Worm (Caenorhabditis elegans) whole organism, L4 larva: ENCODE measurements around the gene sur-7.

Source experiments
- D1046.2 ChIP-seq: fragments of 200-800 bp; sonication (Bioruptor generic); IDR thresholded peaks from 2 replicates; pipeline ENCODE4 v1.3.6; 2022; ENCODE audit warnings: missing genetic modification characterization, missing compliant biosample characterization
- T26A8.4 ChIP-seq: fragments of 200-800 bp; sonication (Bioruptor generic); IDR thresholded peaks from 2 replicates; pipeline ENCODE4 v1.3.6; 2022; ENCODE audit warnings: missing genetic modification characterization, missing compliant biosample characterization
- Y105C5A.15 ChIP-seq: fragments of 200-800 bp; sonication (Bioruptor generic); IDR thresholded peaks from 2 replicates; pipeline ENCODE4 v1.3.6; 2022; ENCODE audit warnings: missing genetic modification characterization, missing compliant biosample characterization
- Y48G9A.11 ChIP-seq: fragments of 200-800 bp; sonication (Bioruptor generic); IDR thresholded peaks from 2 replicates; pipeline ENCODE4 v1.3.6; 2022; ENCODE audit warnings: missing genetic modification reagents, missing genetic modification characterization, missing compliant biosample characterization
- aly-2 ChIP-seq: sonication (generic microtip); optimal IDR thresholded peaks from 2 replicates; lab custom pipeline; 2018; ENCODE audit warnings: missing biosample characterization, missing genetic modification characterization
- arid-1 ChIP-seq: fragments of 200-800 bp; sonication (Bioruptor generic); conservative IDR thresholded peaks from 2 replicates; pipeline ENCODE4 v1.3.6; 2022; ENCODE audit warnings: missing genetic modification reagents, missing genetic modification characterization, missing compliant biosample characterization
- attf-4 ChIP-seq: sonication (generic microtip); optimal IDR thresholded peaks from 3 replicates; lab custom pipeline; 2017; ENCODE audit warnings: missing biosample characterization, missing genetic modification characterization
- ceh-20 ChIP-seq: fragments of 200-800 bp; sonication (Bioruptor generic); IDR thresholded peaks from 2 replicates; pipeline ENCODE4 v1.3.6; 2022; ENCODE audit warnings: missing genetic modification reagents, missing genetic modification characterization, missing compliant biosample characterization
- ceh-62 ChIP-seq: sonication (generic microtip); optimal IDR thresholded peaks from 2 replicates; lab custom pipeline; 2017; ENCODE audit warnings: missing biosample characterization, missing genetic modification characterization
- ctbp-1 ChIP-seq: fragments of 200-800 bp; sonication (Bioruptor generic); IDR thresholded peaks from 2 replicates; pipeline ENCODE4 v1.3.6; 2022; ENCODE audit warnings: missing genetic modification reagents, missing genetic modification characterization, missing compliant biosample characterization
- daf-16 ChIP-seq, 3 experiments: sonication (generic microtip); optimal IDR thresholded peaks; 2 replicates each; lab custom pipeline; 2016 to 2017; ENCODE audit warnings: missing genetic modification characterization in 3 of 3, missing genetic modification reagents in 3 of 3, mild to moderate bottlenecking in 2 of 3, missing compliant biosample characterization in 2 of 3, missing biosample characterization in 1 of 3, moderate library complexity in 1 of 3
- dmd-8 ChIP-seq: fragments of 200-800 bp; sonication (Bioruptor generic); IDR thresholded peaks from 2 replicates; pipeline ENCODE4 v1.3.6; 2022; ENCODE audit warnings: missing genetic modification characterization, missing compliant biosample characterization
- dmd-9 ChIP-seq: fragments of 200-800 bp; sonication (Bioruptor generic); IDR thresholded peaks from 2 replicates; pipeline ENCODE4 v1.3.6; 2022; ENCODE audit warnings: missing genetic modification reagents, missing genetic modification characterization, missing compliant biosample characterization
- fkh-10 ChIP-seq: fragments of 150-350 bp; optimal IDR thresholded peaks from 2 replicates; lab custom pipeline; 2014; ENCODE audit warnings: missing biosample characterization, missing genetic modification reagents, missing genetic modification characterization
- gei-8 ChIP-seq: fragments of 200-800 bp; sonication (Bioruptor generic); optimal IDR thresholded peaks from 2 replicates; lab custom pipeline; 2018; ENCODE audit warnings: mild to moderate bottlenecking, missing genetic modification characterization, missing compliant biosample characterization
- hlh-11 ChIP-seq: fragments of 200-800 bp; sonication (Bioruptor generic); optimal IDR thresholded peaks from 2 replicates; lab custom pipeline; 2018; ENCODE audit warnings: mild to moderate bottlenecking, missing genetic modification characterization, missing compliant biosample characterization
- hlh-30 ChIP-seq: sonication (generic microtip); optimal IDR thresholded peaks from 2 replicates; lab custom pipeline; 2017; ENCODE audit warnings: antibody characterized with exemption, mild to moderate bottlenecking, missing genetic modification characterization, missing compliant biosample characterization; ENCODE audit not compliant: insufficient read depth
- jun-1 ChIP-seq: fragments of 150-350 bp; optimal IDR thresholded peaks from 2 replicates; lab custom pipeline; 2014; ENCODE audit warnings: missing biosample characterization, missing genetic modification reagents, missing genetic modification characterization
- lin-1 ChIP-seq: fragments of 200-800 bp; sonication (Bioruptor generic); IDR thresholded peaks from 2 replicates; pipeline ENCODE4 v1.3.6; 2022; ENCODE audit warnings: missing genetic modification reagents, missing genetic modification characterization, missing compliant biosample characterization
- lin-13 ChIP-seq: fragments of 150-350 bp; optimal IDR thresholded peaks from 2 replicates; lab custom pipeline; 2014; ENCODE audit warnings: missing biosample characterization, missing genetic modification reagents, missing genetic modification characterization
- madf-5 ChIP-seq, 2 experiments: fragments of 200-800 bp; sonication (Bioruptor generic); IDR thresholded peaks; 2 replicates each; pipeline ENCODE4 v1.3.6; 2022; ENCODE audit warnings: missing compliant biosample characterization in 2 of 2, missing genetic modification characterization in 2 of 2
- mdt-29 ChIP-seq: fragments of 200-800 bp; sonication (Bioruptor generic); IDR thresholded peaks from 2 replicates; pipeline ENCODE4 v1.3.6; 2022; ENCODE audit warnings: missing genetic modification reagents, missing genetic modification characterization, missing compliant biosample characterization
- mep-1 ChIP-seq: fragments of 150-350 bp; sonication (generic microtip); optimal IDR thresholded peaks from 3 replicates; lab custom pipeline; 2014; ENCODE audit warnings: missing biosample characterization, missing genetic modification characterization
- nhr-237 ChIP-seq: sonication (generic microtip); optimal IDR thresholded peaks from 2 replicates; lab custom pipeline; 2017; ENCODE audit warnings: missing biosample characterization, missing genetic modification characterization
- nhr-48 ChIP-seq: sonication (generic microtip); optimal IDR thresholded peaks from 2 replicates; lab custom pipeline; 2016; ENCODE audit warnings: mild to moderate bottlenecking, missing genetic modification characterization, missing compliant biosample characterization
- nhr-6 ChIP-seq: fragments of 150-350 bp; optimal IDR thresholded peaks from 2 replicates; lab custom pipeline; 2014; ENCODE audit warnings: missing biosample characterization, missing genetic modification characterization
- nhr-76 ChIP-seq: fragments of 150-350 bp; optimal IDR thresholded peaks from 2 replicates; lab custom pipeline; 2014; ENCODE audit warnings: missing biosample characterization, missing genetic modification characterization
- nhr-77 ChIP-seq: fragments of 150-350 bp; optimal IDR thresholded peaks from 2 replicates; lab custom pipeline; 2014; ENCODE audit warnings: missing biosample characterization, missing genetic modification characterization
- rbr-2 ChIP-seq: sonication (generic microtip); optimal IDR thresholded peaks from 2 replicates; lab custom pipeline; 2016; ENCODE audit warnings: missing genotype, missing genetic modification characterization, missing compliant biosample characterization
- sdz-12 ChIP-seq: fragments of 200-800 bp; sonication (Bioruptor generic); optimal IDR thresholded peaks from 2 replicates; lab custom pipeline; 2018; ENCODE audit warnings: mild to moderate bottlenecking, missing genetic modification characterization, missing compliant biosample characterization
- set-16 ChIP-seq: fragments of 200-800 bp; sonication (Bioruptor generic); IDR thresholded peaks from 2 replicates; pipeline ENCODE4 v1.3.6; 2022; ENCODE audit warnings: missing genetic modification reagents, missing genetic modification characterization, missing compliant biosample characterization
- skn-1 ChIP-seq: fragments of 150-350 bp; optimal IDR thresholded peaks from 2 replicates; lab custom pipeline; 2014; ENCODE audit warnings: missing biosample characterization, missing genetic modification characterization
- snpc-4 ChIP-seq: fragments of 150-350 bp; optimal IDR thresholded peaks from 2 replicates; lab custom pipeline; 2014; ENCODE audit warnings: missing biosample characterization, missing genetic modification characterization
- spr-1 ChIP-seq: sonication (generic microtip); optimal IDR thresholded peaks from 2 replicates; lab custom pipeline; 2016; ENCODE audit warnings: mild to moderate bottlenecking, missing genetic modification characterization, missing compliant biosample characterization
- tra-1 ChIP-seq: fragments of 200-800 bp; sonication (Bioruptor generic); IDR thresholded peaks from 2 replicates; pipeline ENCODE4 v1.3.6; 2022; ENCODE audit warnings: missing genetic modification reagents, missing genetic modification characterization, missing compliant biosample characterization
- unc-130 ChIP-seq: sonication (generic microtip); optimal IDR thresholded peaks from 2 replicates; lab custom pipeline; 2016; ENCODE audit warnings: missing genetic modification reagents, missing genetic modification characterization, missing compliant biosample characterization
- unc-62 ChIP-seq, 3 experiments: fragments of 150-350 bp in 1 of 3; sonication (generic microtip); optimal IDR thresholded peaks in 2 of 3; peaks in 1 of 3; 1 replicate in 1 of 3; 2 replicates in 2 of 3; lab custom pipeline; 2014 to 2017; ENCODE audit warnings: missing biosample characterization in 3 of 3, missing genetic modification characterization in 3 of 3, missing genetic modification reagents in 3 of 3, missing genotype in 1 of 3
- vab-7 ChIP-seq: fragments of 200-800 bp; sonication (Bioruptor generic); IDR thresholded peaks from 2 replicates; pipeline ENCODE4 v1.3.6; 2022; ENCODE audit warnings: missing genetic modification reagents, missing genetic modification characterization, missing compliant biosample characterization
- ztf-11 ChIP-seq: fragments of 150-350 bp; optimal IDR thresholded peaks from 2 replicates; lab custom pipeline; 2014; ENCODE audit warnings: missing biosample characterization, missing genetic modification characterization

The sur-7 gene

ce11 chrX:16357531-16357930 is 18.9 kb upstream of the sur-7 start:
- TF ChIP-seq attf-4 (tag; lab: Kevin White, UChicago) (no peak), dmd-9 (GFP tag; lab: Robert Waterston, UW) (0 out of 2 replicates have a peak, but pooled peaks have one; percentile 19), tra-1 (GFP tag; lab: Robert Waterston, UW) (0 out of 2 replicates have a peak, but pooled peaks have one; percentile 9), sdz-12 (GFP tag; lab: Kevin White, UChicago) (no peak), ctbp-1 (0 out of 2 replicates have a peak, but pooled peaks have one; percentile 25), T26A8.4 (GFP tag; lab: Robert Waterston, UW) (no peak), set-16 (GFP tag; lab: Robert Waterston, UW) (no peak), Y105C5A.15 (0 out of 2 replicates have a peak, but pooled peaks have one; percentile 7), madf-5 (GFP tag; IDR thresholded peaks at IDR 0.05; lab: Robert Waterston, UW) (0 out of 4 replicates have a peak, but pooled peaks have one; percentile 19 to 21), fkh-10 (GFP tag; lab: Kevin White, UChicago) (peak; percentile 19)

- no peak for TF ChIP-seq vab-7
- no peak for TF ChIP-seq mep-1 (tag; lab: Kevin White, UChicago)
- TF ChIP-seq mdt-29 (GFP tag; lab: Robert Waterston, UW) = no peak
- TF ChIP-seq ceh-20 (GFP tag; lab: Robert Waterston, UW) = peak; percentile 25; the same call in 1 of the 2 replicates
- peak; percentile 58 for TF ChIP-seq fkh-10 (GFP tag; lab: Kevin White, UChicago)
- no peak for TF ChIP-seq ceh-62 (tag; lab: Kevin White, UChicago)
- peak; percentile 31 for TF ChIP-seq hlh-11
- TF ChIP-seq arid-1 = no peak
- TF ChIP-seq lin-13 (GFP tag; lab: Kevin White, UChicago) = no peak
- 0 out of 2 replicates have a peak, but pooled peaks have one; percentile 17 for TF ChIP-seq lin-1 (GFP tag; lab: Robert Waterston, UW)
Observed at ce11 chrX:16361001-16361400, 15.4 kb upstream of the sur-7 start.

ce11 chrX:16363637-16364036 is 12.8 kb upstream of the sur-7 start:
- TF ChIP-seq nhr-48 (tag; lab: Kevin White, UChicago) (no peak), dmd-8 (GFP tag; lab: Robert Waterston, UW) (no peak), unc-62 (GFP tag; optimal IDR thresholded peaks at IDR 0.05 in 1 of 2; lab: Kevin White, UChicago) (peak in 1 of 2 experiments; percentile 28), unc-62 (tag; optimal IDR thresholded peaks at IDR 0.05; lab: Kevin White, UChicago) (no peak), gei-8 (GFP tag; lab: Kevin White, UChicago) (no peak), fkh-10 (GFP tag; lab: Kevin White, UChicago) (peak; percentile 75), daf-16 (GFP tag; optimal IDR thresholded peaks at IDR 0.05; lab: Kevin White, UChicago) (peak in 1 of 2 experiments; percentile 84), daf-16 (tag; optimal IDR thresholded peaks at IDR 0.05; lab: Kevin White, UChicago) (no peak), jun-1 (tag; lab: Kevin White, UChicago) (no peak), D1046.2 (GFP tag; lab: Robert Waterston, UW) (no peak), aly-2 (tag; lab: Kevin White, UChicago) (no peak), vab-7 (no peak)
- TF ChIP-seq, all 104 proteins: peak for 3

- TF ChIP-seq nhr-77 (tag; lab: Kevin White, UChicago) = no peak
- TF ChIP-seq rbr-2 (tag; lab: Kevin White, UChicago) = no peak
- TF ChIP-seq dmd-9 (GFP tag; lab: Robert Waterston, UW) = no peak
- TF ChIP-seq spr-1 (tag; lab: Kevin White, UChicago) = no peak
- TF ChIP-seq nhr-76 (tag; lab: Kevin White, UChicago) = no peak
- TF ChIP-seq Y48G9A.11 (GFP tag; lab: Robert Waterston, UW) = no peak
- TF ChIP-seq Y105C5A.15 = no peak
- TF ChIP-seq D1046.2 (GFP tag; lab: Robert Waterston, UW) = no peak
- TF ChIP-seq nhr-6 = no peak
- TF ChIP-seq nhr-237 (tag; lab: Kevin White, UChicago) = no peak
- TF ChIP-seq nhr-48 (tag; lab: Kevin White, UChicago) = no peak
- TF ChIP-seq hlh-30 = no peak
- no peak for TF ChIP-seq ztf-11 (tag; lab: Kevin White, UChicago)
- no peak for TF ChIP-seq snpc-4
- no peak for TF ChIP-seq tra-1 (GFP tag; lab: Robert Waterston, UW)
- TF ChIP-seq arid-1 = no peak
- TF ChIP-seq attf-4 (tag; lab: Kevin White, UChicago) = no peak
- TF ChIP-seq mep-1 (tag; lab: Kevin White, UChicago) = no peak
- no peak for TF ChIP-seq skn-1 (tag; lab: Kevin White, UChicago)
- TF ChIP-seq unc-130 (GFP tag; lab: Kevin White, UChicago) = no peak
Observed at ce11 chrX:16366508-16366907, 9.9 kb upstream of the sur-7 start.
